Fruit fly (Drosophila melanogaster): ENCODE measurements around the gene Spn28Dc.

Gene Spn28Dc

DNA sequence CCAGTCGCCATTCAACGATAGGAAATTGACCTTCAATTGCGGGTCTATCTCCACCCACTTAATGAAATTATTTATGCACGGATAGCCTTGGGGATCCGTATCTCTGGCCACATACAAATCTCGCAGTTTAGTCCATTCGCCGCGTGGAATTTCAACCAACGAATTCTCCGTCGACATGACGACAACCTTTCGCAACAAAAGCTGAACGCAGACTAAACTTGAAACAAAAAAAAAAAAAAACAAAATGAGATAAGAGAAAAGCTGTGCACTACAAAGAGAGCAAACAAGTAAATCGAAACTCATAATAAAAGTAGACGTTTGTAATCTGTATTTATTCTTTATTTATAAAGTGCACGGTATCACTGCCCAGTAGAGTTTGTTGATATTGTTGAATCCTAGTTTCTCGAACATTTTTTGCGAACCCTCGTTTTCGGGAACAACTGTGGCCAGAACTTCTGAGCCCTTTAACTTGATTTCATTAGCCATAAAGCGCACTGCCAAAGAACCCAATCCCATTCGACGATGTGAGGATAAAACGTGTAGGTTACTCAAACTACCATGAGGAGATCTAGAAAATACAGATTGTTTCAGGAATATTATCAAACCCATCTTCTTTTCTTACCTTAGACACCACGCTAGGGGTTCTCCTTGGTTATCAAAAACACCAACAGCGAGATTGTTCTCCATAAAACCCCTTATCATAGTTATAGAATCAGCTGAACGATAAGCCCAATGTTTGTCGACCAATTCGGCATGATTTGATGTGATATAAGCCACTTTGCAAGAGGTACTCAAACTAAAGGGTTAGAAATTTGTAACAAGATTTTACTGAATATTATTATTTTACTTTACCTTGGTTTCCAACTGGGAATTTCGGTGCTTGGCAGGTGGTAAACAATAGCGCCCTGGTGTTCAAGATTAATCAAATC is 2.5 kb upstream of the Spn28Dc start, which contains the start of gene CG12560:
Gene CG12560 (minus strand): TSS at position 195 of the 929 bp plus-strand sequence.
- TF ChIP-seq CG17801 (GFP tag; optimal IDR thresholded peaks at IDR 0.05; ENCODE audit: partially characterized antibody), result no peak

DNA sequence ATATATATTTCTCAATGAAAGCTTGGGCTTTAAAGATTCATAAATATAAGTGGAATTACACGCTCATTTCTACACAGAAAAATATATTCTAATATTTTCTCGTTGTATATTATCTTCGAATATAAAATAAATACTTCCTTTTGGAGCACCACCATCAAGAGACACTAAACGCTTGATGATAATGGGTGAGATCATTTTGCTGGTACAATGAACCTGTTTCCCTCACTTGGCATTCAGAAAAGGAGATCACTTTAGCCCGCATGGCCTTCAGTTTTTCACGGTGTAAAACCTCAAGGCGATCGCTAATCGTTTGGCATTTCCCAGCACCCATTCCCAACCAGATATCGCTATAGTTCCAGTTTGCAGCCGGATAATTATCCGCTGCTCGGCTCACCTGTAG is 972 bp downstream of the Spn28Dc start:
- no peak for TF ChIP-seq CG17801 (GFP tag; optimal IDR thresholded peaks at IDR 0.05; ENCODE audit: partially characterized antibody)

DNA sequence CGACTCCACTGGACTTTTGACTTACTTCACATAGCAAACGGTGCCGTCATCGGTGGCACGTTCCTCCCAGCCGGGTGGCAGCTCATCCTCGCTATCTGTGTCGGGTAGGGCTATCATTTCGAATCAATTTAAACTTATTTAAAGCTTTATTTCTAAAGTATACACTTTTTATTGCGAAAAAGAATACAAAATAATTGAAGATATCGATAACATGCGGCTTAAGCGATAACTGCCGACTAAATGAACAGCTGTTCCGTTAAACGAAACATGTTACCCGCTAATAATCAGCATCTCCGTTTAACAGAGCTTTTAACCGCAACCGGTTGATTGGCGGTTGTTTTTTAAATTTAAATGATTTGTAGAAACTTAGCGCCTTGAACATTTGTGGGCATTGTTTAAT is 2.9 kb downstream of the Spn28Dc start, which contains the start of gene Wwox:
Gene Wwox (minus strand): TSS at position 215 of the 400 bp plus-strand sequence.
- no peak for TF ChIP-seq CG17801 (GFP tag; optimal IDR thresholded peaks at IDR 0.05; ENCODE audit: partially characterized antibody)

DNA sequence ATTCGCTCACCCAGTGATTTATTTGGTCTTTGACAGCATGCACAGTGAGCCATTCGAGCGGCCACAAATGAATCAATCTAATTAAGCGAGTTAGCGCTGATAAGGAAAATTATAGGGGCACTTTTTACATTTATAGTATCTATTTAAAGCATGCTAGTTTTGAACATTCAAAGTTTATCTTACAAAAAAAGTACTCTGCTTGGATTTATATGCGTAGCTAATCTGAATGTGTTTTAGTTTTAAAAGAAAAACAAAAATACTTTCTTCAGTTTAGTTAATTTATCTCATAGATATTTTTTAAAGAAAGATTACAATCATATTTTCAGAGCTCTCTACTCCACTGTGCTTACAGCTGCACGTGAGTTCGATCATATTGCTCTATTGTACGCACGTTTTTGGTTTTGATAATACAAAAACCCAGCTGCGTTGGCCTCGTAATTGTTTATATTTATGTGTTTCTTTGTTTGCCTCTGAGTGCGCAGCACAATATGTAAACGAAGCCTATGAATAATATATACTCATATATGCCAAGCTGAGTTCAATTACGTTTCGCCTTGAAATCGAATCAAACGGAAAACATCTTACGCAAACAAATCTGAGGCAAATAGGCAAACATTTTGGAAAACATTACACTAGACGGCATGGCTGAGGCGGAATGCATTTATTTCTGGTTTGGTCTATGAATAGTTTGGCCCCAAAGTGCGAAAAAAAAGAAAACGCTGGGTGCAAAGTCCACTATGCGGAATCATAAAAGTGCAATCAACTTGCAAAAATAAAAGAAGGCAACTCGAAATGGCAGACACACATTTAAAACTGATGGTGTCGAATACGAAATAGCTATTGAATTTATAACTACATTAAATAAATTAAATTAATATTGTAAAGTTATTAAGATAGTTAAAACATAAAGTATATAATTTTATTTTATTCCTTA is 5.0 kb downstream of the Spn28Dc start:
- TF ChIP-seq CG17801 (GFP tag; optimal IDR thresholded peaks at IDR 0.05; ENCODE audit: partially characterized antibody), result peak; percentile 32

DNA sequence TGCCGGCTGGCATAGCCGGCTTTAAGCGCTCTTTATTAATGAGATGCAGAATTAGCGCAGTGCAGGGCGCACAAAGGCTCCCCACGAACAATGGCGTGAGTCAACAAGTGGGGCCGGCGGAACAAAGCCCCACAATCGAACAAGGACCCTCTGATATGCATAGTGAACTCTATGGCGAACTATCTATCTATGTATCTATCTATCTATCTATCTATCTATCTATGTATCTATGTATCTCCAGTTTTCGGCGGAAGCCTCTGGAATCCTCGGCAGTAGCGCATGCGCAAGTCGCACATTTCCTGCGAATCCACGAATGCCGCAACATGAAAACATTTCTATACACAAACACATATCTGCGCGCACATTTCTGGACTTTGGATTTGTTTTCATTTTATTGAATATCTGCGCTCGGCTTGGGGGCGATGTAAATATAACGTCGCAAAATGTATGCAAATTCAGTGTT is 6.4 kb downstream of the Spn28Dc start:
- no peak for TF ChIP-seq CG17801 (GFP tag; optimal IDR thresholded peaks at IDR 0.05; ENCODE audit: partially characterized antibody)

DNA sequence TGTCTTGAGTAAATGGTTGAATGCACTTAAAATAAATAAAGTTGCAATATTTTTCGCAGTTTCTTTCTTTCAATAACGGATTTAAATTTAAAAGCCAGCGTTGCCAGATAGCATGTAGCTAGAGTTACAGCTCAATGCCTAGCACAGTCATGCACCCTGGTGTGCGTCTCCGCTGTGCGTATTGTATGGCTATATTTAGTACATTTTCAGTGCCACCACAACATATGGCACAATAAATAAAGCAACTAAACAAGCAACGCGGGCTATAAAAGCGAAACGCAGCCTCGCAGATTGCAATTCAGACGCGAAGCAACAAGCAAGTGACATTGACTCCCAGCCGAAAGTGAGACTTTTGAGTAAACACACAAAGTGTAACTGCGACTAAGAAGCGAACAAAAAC is 8.4 kb downstream of the Spn28Dc start, which contains the start of gene Sirup:
Gene Sirup (plus strand): TSS at position 215 of the 400 bp plus-strand sequence.
- TF ChIP-seq CG17801 (GFP tag; optimal IDR thresholded peaks at IDR 0.05; ENCODE audit: partially characterized antibody), result no peak

DNA sequence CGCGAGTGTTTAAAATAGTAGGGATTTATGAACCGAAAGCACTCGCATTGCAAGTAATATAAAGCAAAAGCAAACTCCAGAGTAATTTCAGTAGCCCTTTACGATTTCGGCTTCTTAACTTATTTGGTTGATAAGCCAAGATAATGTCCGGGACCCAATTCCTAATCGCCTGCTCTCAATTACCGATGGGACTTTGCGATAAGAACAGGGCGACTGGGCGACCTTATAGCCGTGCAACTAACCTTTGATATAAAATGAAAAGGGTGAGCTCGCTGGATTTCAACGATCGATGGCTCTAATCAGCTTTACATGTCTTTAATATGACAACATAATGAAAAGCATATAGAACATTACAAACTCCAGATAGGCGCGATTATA is 8.9 kb downstream of the Spn28Dc start, which contains the start of gene CG7227:
Gene CG7227 (minus strand): TSS at position 72 of the 378 bp plus-strand sequence.
- TF ChIP-seq CG17801 (GFP tag; optimal IDR thresholded peaks at IDR 0.05; ENCODE audit: partially characterized antibody), result no peak

DNA sequence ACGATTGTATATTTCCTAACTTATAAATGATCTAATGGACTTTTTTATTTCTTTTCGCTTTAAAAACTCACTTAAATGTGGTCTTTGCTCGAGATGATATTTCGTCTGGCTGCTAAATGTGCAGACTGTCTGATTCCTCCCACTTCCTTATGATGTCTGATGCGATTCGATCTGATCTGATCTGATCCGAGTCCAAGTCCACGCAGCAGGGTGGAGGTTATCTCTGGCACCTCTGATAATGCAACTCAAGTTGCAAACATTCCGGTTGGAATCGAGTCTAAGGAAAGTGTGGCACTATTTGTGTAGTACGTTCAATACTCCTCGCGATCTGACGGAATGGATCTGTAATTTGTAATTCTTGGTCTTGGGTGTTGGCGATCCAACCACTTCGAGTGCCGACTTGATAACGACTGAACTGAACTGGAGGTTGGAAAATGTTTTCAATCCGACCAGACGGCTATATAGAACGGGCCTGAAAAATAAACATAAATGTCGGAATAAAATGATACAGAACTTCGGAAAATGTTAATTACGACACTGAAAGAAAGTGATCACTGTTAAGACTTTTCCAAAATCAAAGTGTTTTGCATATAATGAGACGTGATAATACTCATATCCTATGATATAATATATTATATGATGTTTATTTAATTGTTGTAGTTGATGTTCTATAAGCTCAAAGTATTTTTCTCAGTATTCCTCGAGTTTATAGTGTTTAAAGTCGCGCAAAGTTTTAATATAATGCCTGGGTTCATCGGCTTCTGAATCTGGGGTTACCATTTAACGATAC is 9.5 kb downstream of the Spn28Dc start:
- TF ChIP-seq CG17801 (GFP tag; optimal IDR thresholded peaks at IDR 0.05; ENCODE audit: partially characterized antibody), result no peak

DNA sequence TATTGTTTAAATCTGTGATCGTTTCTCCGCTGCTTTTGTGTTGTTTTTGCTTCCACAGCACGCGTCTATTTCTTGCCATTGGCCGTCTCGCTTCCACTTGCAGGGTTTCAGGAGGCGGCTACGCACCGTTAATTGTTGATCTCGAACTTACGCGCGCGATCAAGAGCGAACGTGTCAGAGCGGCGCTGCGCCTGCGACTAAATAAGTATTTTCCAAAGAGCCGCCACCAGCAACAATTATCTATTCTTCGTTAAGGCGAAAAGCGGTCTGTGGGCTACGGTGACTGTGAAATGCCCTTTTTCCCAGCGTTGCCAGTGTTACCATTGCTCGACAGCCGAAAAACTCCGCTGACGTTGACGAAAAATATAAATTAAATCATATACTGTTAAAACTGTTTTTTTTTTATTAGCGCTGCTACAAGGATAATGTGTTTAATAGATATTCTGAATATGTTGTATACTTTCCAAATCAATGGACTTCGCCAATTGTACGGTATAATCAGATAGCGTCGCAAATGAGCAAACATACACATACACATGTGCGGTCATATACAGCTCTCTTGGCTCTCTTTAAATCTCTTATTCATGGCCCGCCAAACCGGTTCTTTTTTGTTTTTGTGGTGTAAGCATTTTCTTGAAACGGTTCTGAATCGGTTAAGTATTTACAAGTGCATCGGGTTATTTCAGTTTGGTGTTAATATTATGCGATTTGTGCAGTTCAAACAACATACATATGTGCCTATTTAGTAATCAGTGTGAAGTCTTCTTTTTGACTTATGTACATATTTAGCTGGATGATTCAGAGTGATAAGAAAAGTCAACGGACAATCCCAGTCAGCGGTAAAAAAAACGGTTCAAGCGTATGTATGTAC is 12.8 kb downstream of the Spn28Dc start, which contains the start of gene pes:
Gene pes (minus strand): TSS at position 201 of the 871 bp plus-strand sequence.
- peak; percentile 83 for TF ChIP-seq CG17801 (GFP tag; optimal IDR thresholded peaks at IDR 0.05; ENCODE audit: partially characterized antibody)

DNA sequence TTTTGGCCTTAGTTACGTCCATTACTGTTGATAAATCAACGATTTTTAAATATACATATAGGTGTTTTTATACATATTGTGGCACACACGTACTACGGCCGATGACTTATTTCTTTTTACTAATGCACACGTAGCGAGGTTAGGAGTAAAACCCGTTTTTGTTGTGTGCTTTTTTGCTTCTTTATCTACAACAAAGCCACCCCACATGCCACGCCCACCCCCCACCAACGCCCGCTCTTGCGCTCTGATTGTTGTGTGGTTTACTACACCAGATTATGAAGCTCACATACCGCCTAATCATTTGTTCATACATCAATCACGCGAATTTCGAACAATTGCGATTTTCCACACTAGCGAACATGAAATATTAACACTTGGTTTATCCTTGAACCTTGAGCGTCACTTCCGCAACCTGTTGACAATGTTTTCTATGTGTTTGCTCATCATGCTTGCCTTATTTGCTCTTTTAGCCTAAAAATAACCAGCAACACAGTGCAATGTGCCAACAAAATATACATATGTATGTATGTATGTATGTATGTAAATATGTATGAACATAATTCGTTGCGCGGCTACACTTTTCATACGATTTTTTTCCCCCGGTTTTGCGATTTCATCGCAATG is 13.8 kb downstream of the Spn28Dc start:
- TF ChIP-seq CG17801 (GFP tag; optimal IDR thresholded peaks at IDR 0.05; ENCODE audit: partially characterized antibody), result no peak

DNA sequence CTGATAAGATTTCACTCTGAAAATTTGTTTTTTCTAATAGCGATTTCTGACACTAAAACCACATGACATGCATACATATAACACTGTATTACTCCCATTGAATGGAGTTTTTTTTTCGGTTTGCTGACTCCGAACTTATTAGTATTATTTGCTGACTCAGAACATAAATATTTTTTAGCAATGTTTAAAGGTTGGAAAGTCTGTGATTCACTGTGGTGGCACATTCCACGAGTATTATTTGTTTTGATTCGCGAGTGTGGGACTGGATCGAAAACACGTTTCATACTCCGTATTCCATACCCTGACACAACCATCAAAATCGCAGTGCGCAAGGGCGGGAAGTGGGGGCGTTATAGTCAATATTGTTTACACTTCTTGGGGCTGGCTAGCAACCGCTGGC is 14.4 kb downstream of the Spn28Dc start:
- no peak for TF ChIP-seq CG17801 (GFP tag; optimal IDR thresholded peaks at IDR 0.05; ENCODE audit: partially characterized antibody)

DNA sequence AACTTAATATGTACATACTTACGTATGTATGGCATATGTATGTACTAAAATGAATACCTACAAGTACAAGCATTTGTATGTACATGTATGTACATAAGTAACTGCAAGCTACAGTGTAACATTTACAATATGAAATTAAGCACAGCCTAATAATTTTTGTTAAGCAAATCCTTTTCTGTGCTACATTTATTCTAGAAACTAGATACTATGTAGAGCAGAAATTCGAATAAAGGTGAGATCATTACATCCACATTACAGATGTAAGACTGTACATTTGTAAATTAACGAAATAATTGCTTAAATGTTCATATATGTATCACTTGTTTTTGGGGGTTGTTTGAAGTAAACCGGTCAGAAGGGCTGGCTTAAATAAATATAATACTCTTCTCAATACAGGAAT is 15.1 kb downstream of the Spn28Dc start:
- TF ChIP-seq CG17801 (GFP tag; optimal IDR thresholded peaks at IDR 0.05; ENCODE audit: partially characterized antibody), result peak; percentile 34

DNA sequence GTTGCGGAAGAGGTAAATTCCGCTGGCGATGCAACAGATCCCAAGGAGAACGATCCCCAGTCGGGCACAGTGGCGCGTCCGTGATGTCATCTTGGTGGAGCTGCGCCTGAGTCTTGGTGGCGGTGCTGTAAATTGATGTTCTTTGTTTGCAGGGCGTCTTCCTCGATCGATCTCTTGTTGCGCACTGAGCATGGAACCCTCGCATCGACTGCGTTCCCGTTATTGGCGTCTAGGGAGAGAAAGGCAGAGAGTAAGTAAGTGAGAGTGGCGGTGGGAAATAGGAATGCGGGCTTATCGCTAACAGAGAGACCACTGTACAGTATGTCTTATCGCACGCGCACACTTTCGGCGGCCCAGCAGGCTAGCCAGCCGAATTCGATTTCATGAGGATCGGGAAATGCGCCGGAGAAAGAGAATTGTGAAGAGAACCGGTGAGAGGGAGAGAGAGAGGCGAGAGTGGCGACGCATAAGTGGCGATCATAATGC is 15.6 kb downstream of the Spn28Dc start:
- TF ChIP-seq CG17801 (GFP tag; optimal IDR thresholded peaks at IDR 0.05; ENCODE audit: partially characterized antibody), result no peak

Measured in ovary, adult (tissue).